Fruit fly (Drosophila melanogaster): ENCODE results near the gene CG10479.

The CG10479 gene

DNA sequence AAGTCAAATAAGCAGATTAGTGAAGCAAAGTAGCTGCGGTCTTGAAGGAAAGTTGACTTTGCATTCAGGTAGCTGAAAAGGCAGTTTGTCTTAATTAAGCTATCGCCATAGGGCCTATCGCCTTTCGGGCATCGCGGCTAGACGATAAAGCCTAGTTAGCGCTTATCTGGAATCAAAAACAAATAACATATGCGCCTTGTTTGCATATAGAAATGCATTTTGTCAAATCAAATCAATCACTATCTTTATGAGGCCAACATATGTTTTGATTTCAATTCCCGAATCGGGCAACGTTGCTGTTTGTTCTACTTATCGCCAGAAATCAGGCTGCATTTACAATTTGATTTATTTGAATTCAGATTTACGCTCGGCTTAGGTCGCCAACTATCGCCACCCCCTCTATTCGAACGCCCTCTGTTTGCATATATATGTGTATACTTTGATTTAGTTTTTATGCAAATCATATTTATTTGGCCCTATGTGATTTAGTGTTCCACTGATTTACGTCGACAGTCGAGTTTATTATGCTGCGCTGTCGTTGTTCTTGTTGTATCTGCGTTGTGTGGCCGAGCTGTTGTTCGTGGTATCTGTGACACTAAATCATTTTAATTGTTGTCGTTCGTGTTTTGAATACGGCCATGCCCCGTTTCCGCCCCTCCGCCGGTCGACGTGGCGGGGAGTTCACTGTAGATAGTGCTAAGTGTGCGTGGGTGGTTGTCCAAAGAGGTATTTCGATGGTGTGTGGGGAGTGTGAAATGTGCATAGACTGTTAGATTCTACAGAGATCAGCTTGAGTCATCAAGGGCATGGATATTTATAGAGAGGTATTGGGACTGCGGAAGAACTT, 1.0 kb downstream of the CG10479 start (continued):
- TF ChIP-seq p53 (GFP tag; optimal IDR thresholded peaks at IDR 0.05) (no peak), tx (GFP tag; optimal IDR thresholded peaks at IDR 0.05) (no peak), CG9437 (GFP tag; optimal IDR thresholded peaks at IDR 0.05) (peak; percentile 7), CG3995 (GFP tag; optimal IDR thresholded peaks at IDR 0.05) (no peak), pho (GFP tag; optimal IDR thresholded peaks at IDR 0.05) (no peak), Dip2 (GFP tag; IDR thresholded peaks at IDR 0.05) (no peak), CG17829 (tag; optimal IDR thresholded peaks at IDR 0.05) (no peak), zf30C (GFP tag; optimal IDR thresholded peaks at IDR 0.05) (no peak), lilli (GFP tag; optimal IDR thresholded peaks at IDR 0.05) (no peak), Fer2 (tag; optimal IDR thresholded peaks at IDR 0.05) (no peak), luna (GFP tag; optimal IDR thresholded peaks at IDR 0.05) (no peak), CG13287 (GFP tag; IDR thresholded peaks at IDR 0.05; ENCODE audit: partially characterized antibody) (no peak; the same call in 1 of the 2 replicates), CG18262 (tag; optimal IDR thresholded peaks at IDR 0.05) (peak; percentile 49), Lpt (GFP tag; optimal IDR thresholded peaks at IDR 0.05) (no peak), C15 (GFP tag; IDR thresholded peaks at IDR 0.05) (no peak), CG9817 (tag; optimal IDR thresholded peaks at IDR 0.05) (no peak), CG2889 (GFP tag; IDR thresholded peaks at IDR 0.05) (no peak), croc (GFP tag; conservative IDR thresholded peaks at IDR 0.05) (no peak)

DNA sequence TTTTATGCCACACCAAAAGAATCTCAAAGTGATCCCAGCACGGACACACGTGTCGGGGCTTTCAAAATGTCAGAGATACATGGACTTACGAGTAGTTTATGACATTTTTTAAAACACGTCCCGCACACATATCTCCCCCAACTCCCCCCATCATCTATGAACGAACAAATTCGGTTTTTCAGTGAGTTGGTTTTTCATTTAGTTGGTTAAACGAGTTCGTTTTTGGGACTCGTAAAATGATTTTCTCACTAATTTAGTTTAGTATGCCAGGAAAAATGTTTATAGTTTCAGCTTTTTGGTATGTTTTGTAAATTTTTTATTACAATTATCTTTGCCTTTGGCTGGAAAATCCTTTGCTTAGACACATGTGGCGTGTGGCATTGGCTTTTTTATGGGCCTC, 4.4 kb downstream of the CG10479 start:
- TF ChIP-seq sd (tag; optimal IDR thresholded peaks at IDR 0.05) (peak; percentile 65), schlank (tag; optimal IDR thresholded peaks at IDR 0.05) (no peak), cwo (GFP tag; optimal IDR thresholded peaks at IDR 0.05) (no peak), nau (GFP tag; optimal IDR thresholded peaks at IDR 0.05) (peak; percentile 45), crol (GFP tag; IDR thresholded peaks at IDR 0.05) (0 out of 2 replicates have a peak, but pooled peaks have one; percentile 17), btn (GFP tag; optimal IDR thresholded peaks at IDR 0.05) (no peak), CG12155 (GFP tag; optimal IDR thresholded peaks at IDR 0.05) (no peak), Bgb (GFP tag; IDR thresholded peaks at IDR 0.05; ENCODE audit: partially characterized antibody) (no peak), Med (GFP tag) (no peak), maf-S (GFP tag; optimal IDR thresholded peaks at IDR 0.05) (no peak), CG1792 (GFP tag; optimal IDR thresholded peaks at IDR 0.05) (no peak), CG2129 (GFP tag; IDR thresholded peaks at IDR 0.05; ENCODE audit: partially characterized antibody) (no peak), nmo (GFP tag; optimal IDR thresholded peaks at IDR 0.05) (no peak), CG10209 (GFP tag; optimal IDR thresholded peaks at IDR 0.05) (no peak), CG9437 (GFP tag; optimal IDR thresholded peaks at IDR 0.05) (no peak), CG3726 (GFP tag; IDR thresholded peaks at IDR 0.05) (no peak), NK7.1 (GFP tag; optimal IDR thresholded peaks at IDR 0.05) (no peak), tll (GFP tag; optimal IDR thresholded peaks at IDR 0.05) (no peak), Sox102F (GFP tag; optimal IDR thresholded peaks at IDR 0.05) (peak; percentile 33), PHDP (tag; optimal IDR thresholded peaks at IDR 0.05) (no peak), E2f2 (GFP tag; IDR thresholded peaks at IDR 0.05) (no peak), twi (tag; optimal IDR thresholded peaks at IDR 0.05) (peak; percentile 65), Myb (GFP tag; optimal IDR thresholded peaks at IDR 0.05) (no peak), Doc3 (GFP tag; IDR thresholded peaks at IDR 0.05; ENCODE audit: partially characterized antibody) (no peak), eve (GFP tag; optimal IDR thresholded peaks at IDR 0.05) (peak in 1 of 2 experiments; percentile 9), CG13775 (GFP tag; optimal IDR thresholded peaks at IDR 0.05) (no peak), Meics (GFP tag; optimal IDR thresholded peaks at IDR 0.05) (no peak), sqz (GFP tag; optimal IDR thresholded peaks at IDR 0.05) (peak; percentile 34), org-1 (GFP tag; optimal IDR thresholded peaks at IDR 0.05) (no peak), tap (tag; optimal IDR thresholded peaks at IDR 0.05) (no peak), chinmo (GFP tag; IDR thresholded peaks at IDR 0.05; ENCODE audit: partially characterized antibody) (0 out of 4 replicates have a peak, but pooled peaks have one; percentile 34), stc (GFP tag; IDR thresholded peaks at IDR 0.05) (no peak)

Data from whole organism, embryonic.